Worm (Caenorhabditis elegans) whole organism, L4 larva: ENCODE data around the gene ZK1240.1.

Experiments used
- F37D6.2 ChIP-seq: sonication (generic microtip); optimal IDR thresholded peaks from 2 replicates; lab custom pipeline; 2016; ENCODE audit warnings: mild to moderate bottlenecking, missing genetic modification characterization, missing compliant biosample characterization
- attf-4 ChIP-seq: sonication (generic microtip); optimal IDR thresholded peaks from 3 replicates; lab custom pipeline; 2017; ENCODE audit warnings: missing biosample characterization, missing genetic modification characterization
- ceh-82 ChIP-seq: sonication (generic microtip); optimal IDR thresholded peaks from 2 replicates; lab custom pipeline; 2017; ENCODE audit warnings: missing biosample characterization, missing genetic modification characterization
- ctbp-1 ChIP-seq: fragments of 200-800 bp; sonication (Bioruptor generic); IDR thresholded peaks from 2 replicates; pipeline ENCODE4 v1.3.6; 2022; ENCODE audit warnings: missing genetic modification reagents, missing genetic modification characterization, missing compliant biosample characterization
- dmd-9 ChIP-seq: fragments of 200-800 bp; sonication (Bioruptor generic); IDR thresholded peaks from 2 replicates; pipeline ENCODE4 v1.3.6; 2022; ENCODE audit warnings: missing genetic modification reagents, missing genetic modification characterization, missing compliant biosample characterization
- hlh-30 ChIP-seq: sonication (generic microtip); optimal IDR thresholded peaks from 2 replicates; lab custom pipeline; 2017; ENCODE audit warnings: antibody characterized with exemption, mild to moderate bottlenecking, missing genetic modification characterization, missing compliant biosample characterization; ENCODE audit not compliant: insufficient read depth
- mep-1 ChIP-seq: fragments of 150-350 bp; sonication (generic microtip); optimal IDR thresholded peaks from 3 replicates; lab custom pipeline; 2014; ENCODE audit warnings: missing biosample characterization, missing genetic modification characterization
- nhr-28 ChIP-seq: fragments of 150-350 bp; optimal IDR thresholded peaks from 2 replicates; lab custom pipeline; 2014; ENCODE audit warnings: missing biosample characterization, missing genetic modification characterization
- nhr-76 ChIP-seq: fragments of 150-350 bp; optimal IDR thresholded peaks from 2 replicates; lab custom pipeline; 2014; ENCODE audit warnings: missing biosample characterization, missing genetic modification characterization
- pha-4 ChIP-seq, 2 experiments: fragments of 150-350 bp in 1 of 2; fragments of 200-800 bp in 1 of 2; sonication (Bioruptor generic) in 1 of 2; IDR thresholded peaks in 1 of 2; optimal IDR thresholded peaks in 1 of 2; 2 replicates each; pipeline versions ENCODE4 v1.3.6 to Lab custom; 2014 to 2022; ENCODE audit warnings: missing genetic modification characterization in 2 of 2, missing genetic modification reagents in 2 of 2, missing biosample characterization in 1 of 2, missing compliant biosample characterization in 1 of 2
- spr-1 ChIP-seq: sonication (generic microtip); optimal IDR thresholded peaks from 2 replicates; lab custom pipeline; 2016; ENCODE audit warnings: mild to moderate bottlenecking, missing genetic modification characterization, missing compliant biosample characterization
- zfp-2 ChIP-seq: sonication (generic microtip); optimal IDR thresholded peaks from 2 replicates; lab custom pipeline; 2016; ENCODE audit warnings: mild to moderate bottlenecking, missing genetic modification characterization, missing compliant biosample characterization

DNA sequence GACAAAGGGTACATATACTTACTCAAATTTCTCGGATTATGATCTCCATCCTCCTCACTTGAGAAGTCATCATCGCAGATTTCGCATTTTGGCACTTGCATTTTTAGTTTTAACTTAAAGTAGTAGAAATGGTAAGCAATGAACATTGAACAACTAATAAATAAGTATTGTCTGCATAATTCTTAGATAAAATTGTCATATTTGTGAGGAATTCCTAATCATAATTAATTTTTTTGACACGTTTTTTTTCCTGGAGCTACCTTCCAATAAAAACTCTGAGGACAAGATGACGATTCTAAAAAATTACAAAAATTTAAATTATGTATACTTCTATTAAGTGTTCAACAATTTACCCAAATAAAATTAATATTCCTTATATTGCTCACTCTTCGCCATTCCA, 16.4 kb upstream of the ZK1240.1 start, which contains the start of the genes trim-21 and B0281.1:
- TF ChIP-seq spr-1 (no peak), nhr-76 (no peak), ceh-82 (tag; lab: Kevin White, UChicago) (no peak), nhr-28 (tag; lab: Kevin White, UChicago) (no peak), hlh-30 (tag; lab: Kevin White, UChicago) (no peak), dmd-9 (no peak), zfp-2 (no peak), pha-4 (GFP tag; IDR thresholded peaks at IDR 0.05; lab: Robert Waterston, UW) (no peak), pha-4 (tag; optimal IDR thresholded peaks at IDR 0.05; lab: Kevin White, UChicago) (no peak), ctbp-1 (no peak), mep-1 (no peak), attf-4 (tag; lab: Kevin White, UChicago) (no peak), F37D6.2 (tag; lab: Kevin White, UChicago) (no peak)
